Fruit fly (Drosophila melanogaster) whole organism, adult: ENCODE measurements around the gene inaF-A.

Experiments
- CG7045 ChIP-seq: fragments of 200-800 bp; sonication (Bioruptor generic); optimal IDR thresholded peaks from 2 replicates; lab custom pipeline; 2017; ENCODE audit warnings: missing biosample characterization, mild to moderate bottlenecking, missing genetic modification characterization
- Crg-1 ChIP-seq: fragments of 200-800 bp; sonication (Bioruptor generic); optimal IDR thresholded peaks from 2 replicates; lab custom pipeline; 2016; ENCODE audit warnings: missing biosample characterization, missing genetic modification characterization
- bab1 ChIP-seq: fragments of 200-800 bp; sonication (Bioruptor generic); optimal IDR thresholded peaks from 3 replicates; lab custom pipeline; 2019; ENCODE audit warnings: missing biosample characterization, mild to moderate bottlenecking, missing genetic modification characterization, moderate library complexity
- kay ChIP-seq: fragments of 200-800 bp; sonication (Bioruptor generic); peaks from one replicate; lab custom pipeline; 2016; ENCODE audit warnings: missing biosample characterization, missing genetic modification characterization, borderline replicate concordance

dm6 chrX:11681558-11682551 is 51.8 kb downstream of the inaF-A start:
- peak; percentile 76 for TF ChIP-seq bab1 (GFP tag; lab: Kevin White, UChicago)
- peak; percentile 53 for TF ChIP-seq Crg-1 (GFP tag; lab: Kevin White, UChicago)
- TF ChIP-seq kay (GFP tag; lab: Kevin White, UChicago), result no peak
- TF ChIP-seq CG7045 (GFP tag; lab: Kevin White, UChicago), result no peak
